Worm (Caenorhabditis elegans): ENCODE data around the gene C49F8.15.

C49F8.15 gene

ce11 chrX:13347251-13347650 is 15.1 kb downstream of the C49F8.15 start:
- TF ChIP-seq nhr-77 (tag; optimal IDR thresholded peaks at IDR 0.05), result no peak

- TF ChIP-seq elt-2 (tag; optimal IDR thresholded peaks at IDR 0.05) (peak; percentile 64), tbx-2 (tag; optimal IDR thresholded peaks at IDR 0.05) (no peak), unc-39 (tag; optimal IDR thresholded peaks at IDR 0.05) (no peak), pqm-1 (tag; optimal IDR thresholded peaks at IDR 0.05) (peak; percentile 37)
These were observed 20.5 kb downstream of the C49F8.15 start for ce11 chrX:13341853-13342252.

- no peak for TF ChIP-seq nhr-12 (tag; optimal IDR thresholded peaks at IDR 0.05)
- TF ChIP-seq nfya-1 (tag; optimal IDR thresholded peaks at IDR 0.05; ENCODE audit: insufficient read depth), result peak; percentile 15
These were observed 21.4 kb downstream of the C49F8.15 start for ce11 chrX:13340970-13341369.

ce11 chrX:13339029-13339626 is 23.3 kb downstream of the C49F8.15 start:
- peak; percentile 75 for TF ChIP-seq elt-2 (tag; optimal IDR thresholded peaks at IDR 0.05)
- no peak for TF ChIP-seq unc-39 (tag; optimal IDR thresholded peaks at IDR 0.05)

- TF ChIP-seq tbx-2 (tag; optimal IDR thresholded peaks at IDR 0.05), result no peak
- no peak for TF ChIP-seq egl-27 (tag; optimal IDR thresholded peaks at IDR 0.05)
- TF ChIP-seq elt-3 (tag; optimal IDR thresholded peaks at IDR 0.05), result no peak
- no peak for TF ChIP-seq nhr-11 (tag; optimal IDR thresholded peaks at IDR 0.05)
These were observed 24.7 kb downstream of the C49F8.15 start, which contains the start of gene ptr-24 for ce11 chrX:13337728-13338127. Gene ptr-24 (plus strand): TSS chrX:13338028.

ce11 chrX:13337000-13337399 is 25.4 kb downstream of the C49F8.15 start:
- TF ChIP-seq lin-39 (tag; optimal IDR thresholded peaks at IDR 0.05), result peak; percentile 44
- no peak for TF ChIP-seq daf-12 (tag; optimal IDR thresholded peaks at IDR 0.05)

ce11 chrX:13333835-13334234 is 28.6 kb downstream of the C49F8.15 start, which contains the start of gene F46G10.4:
Gene F46G10.4 (plus strand): TSS chrX:13334046.
- peak; percentile 88 for TF ChIP-seq pqm-1 (tag; optimal IDR thresholded peaks at IDR 0.05)
- TF ChIP-seq ceh-82 (tag; optimal IDR thresholded peaks at IDR 0.05), result no peak
- TF ChIP-seq nhr-12 (tag; optimal IDR thresholded peaks at IDR 0.05), result no peak
- TF ChIP-seq pha-4 (tag; optimal IDR thresholded peaks at IDR 0.05), result peak; percentile 14
- peak; percentile 82 for TF ChIP-seq elt-2 (tag; optimal IDR thresholded peaks at IDR 0.05)

- TF ChIP-seq nhr-23 (tag; optimal IDR thresholded peaks at IDR 0.05), result no peak
These were observed 31.0 kb downstream of the C49F8.15 start, which contains the start of gene sir-2.3 for ce11 chrX:13331386-13331785. Gene sir-2.3 (plus strand): TSS chrX:13331686.

ce11 chrX:13328868-13329267 is 33.5 kb downstream of the C49F8.15 start:
- no peak for TF ChIP-seq nhr-76 (tag; optimal IDR thresholded peaks at IDR 0.05)
- TF ChIP-seq lin-15B (tag; optimal IDR thresholded peaks at IDR 0.05), result peak; percentile 78
- TF ChIP-seq ceh-9 (tag; optimal IDR thresholded peaks at IDR 0.05), result no peak
- peak; percentile 38 for TF ChIP-seq nhr-43 (tag; optimal IDR thresholded peaks at IDR 0.05; ENCODE audit: poor library complexity, severe bottlenecking)
- TF ChIP-seq fkh-10 (GFP tag; optimal IDR thresholded peaks at IDR 0.05), result peak; percentile 24
- TF ChIP-seq ztf-11 (tag; optimal IDR thresholded peaks at IDR 0.05), result no peak
- no peak for TF ChIP-seq nhr-77 (tag; optimal IDR thresholded peaks at IDR 0.05)
- no peak for TF ChIP-seq egl-27 (tag; optimal IDR thresholded peaks at IDR 0.05)
- TF ChIP-seq fkh-2 (tag; optimal IDR thresholded peaks at IDR 0.05), result no peak
- TF ChIP-seq nfya-1 (tag; optimal IDR thresholded peaks at IDR 0.05; ENCODE audit: insufficient read depth), result peak; percentile 88
- TF ChIP-seq ZK546.5 (tag; optimal IDR thresholded peaks at IDR 0.05), result no peak
- peak; percentile 28 for TF ChIP-seq tbx-2 (tag; optimal IDR thresholded peaks at IDR 0.05)
- peak; percentile 26 for TF ChIP-seq hmg-11 (tag; optimal IDR thresholded peaks at IDR 0.05)
- TF ChIP-seq elt-1 (tag; optimal IDR thresholded peaks at IDR 0.05), result no peak
- TF ChIP-seq unc-39 (tag; optimal IDR thresholded peaks at IDR 0.05), result no peak
- TF ChIP-seq jun-1 (tag; optimal IDR thresholded peaks at IDR 0.05), result peak; percentile 83
- peak; percentile 84 for TF ChIP-seq nhr-25 (tag; optimal IDR thresholded peaks at IDR 0.05)
- peak; percentile 74 for TF ChIP-seq mdl-1 (tag; optimal IDR thresholded peaks at IDR 0.05)
- peak; percentile 74 for TF ChIP-seq mml-1 (tag; optimal IDR thresholded peaks at IDR 0.05)
- peak; percentile 35 for TF ChIP-seq R02D3.7 (tag; optimal IDR thresholded peaks at IDR 0.05)
- TF ChIP-seq elt-3 (tag; optimal IDR thresholded peaks at IDR 0.05), result peak in 1 of 3 experiments; percentile 5
- peak; percentile 85 for TF ChIP-seq pqm-1 (tag; optimal IDR thresholded peaks at IDR 0.05)
- TF ChIP-seq ceh-82 (tag; optimal IDR thresholded peaks at IDR 0.05), result no peak
- TF ChIP-seq lin-39 (tag; optimal IDR thresholded peaks at IDR 0.05), result peak; percentile 98
- no peak for TF ChIP-seq ama-1 (optimal IDR thresholded peaks at IDR 0.05)
- TF ChIP-seq ceh-16 (tag; optimal IDR thresholded peaks at IDR 0.05), result no peak
- TF ChIP-seq daf-12 (tag; optimal IDR thresholded peaks at IDR 0.05), result no peak
- TF ChIP-seq fos-1 (tag; optimal IDR thresholded peaks at IDR 0.05), result peak; percentile 92
- peak; percentile 59 for TF ChIP-seq ceh-28 (tag; optimal IDR thresholded peaks at IDR 0.05)
